Fruit fly (Drosophila melanogaster) whole organism, embryonic: ENCODE results near the gene CG32137.
A peak's percentile ranks its signal among the peaks of the same experiment; 100 is the strongest.

Source experiments
- Asciz ChIP-seq: fragments of 200-800 bp; sonication (Bioruptor generic); optimal IDR thresholded peaks from 2 replicates; lab custom pipeline; 2017; ENCODE audit warnings: missing biosample characterization, mild to moderate bottlenecking, missing genetic modification characterization, missing genetic modification reagents
- CG10959 ChIP-seq: fragments of 200-800 bp; sonication (Bioruptor generic); IDR thresholded peaks from 2 replicates; pipeline ENCODE4 v1.3.6; 2022; ENCODE audit warnings: missing biosample characterization, missing genetic modification characterization
- CG11085 ChIP-seq: fragments of 200-800 bp; sonication (Bioruptor generic); IDR thresholded peaks from 2 replicates; pipeline ENCODE4 v1.3.6; 2022; ENCODE audit warnings: missing biosample characterization, missing genetic modification characterization
- CG11247 ChIP-seq: fragments of 200-800 bp; sonication (Bioruptor generic); IDR thresholded peaks from 2 replicates; pipeline ENCODE4 v1.3.6; 2022; ENCODE audit warnings: missing biosample characterization, missing genetic modification characterization
- CG11456 ChIP-seq: fragments of 200-800 bp; sonication (Bioruptor generic); IDR thresholded peaks from 3 replicates; pipeline ENCODE4 v1.3.6; 2022; ENCODE audit warnings: missing biosample characterization, missing genetic modification characterization
- CG13894 ChIP-seq: fragments of 200-800 bp; sonication (Bioruptor generic); optimal IDR thresholded peaks from 3 replicates; lab custom pipeline; 2018; ENCODE audit warnings: missing biosample characterization, mild to moderate bottlenecking, missing genetic modification characterization, moderate library complexity
- CG15601 ChIP-seq: fragments of 200-800 bp; sonication (Bioruptor generic); optimal IDR thresholded peaks from 3 replicates; lab custom pipeline; 2019; ENCODE audit warnings: missing biosample characterization, mild to moderate bottlenecking, missing genetic modification characterization, moderate library complexity
- CG1603 ChIP-seq: fragments of 200-800 bp; sonication (Bioruptor generic); optimal IDR thresholded peaks from 2 replicates; lab custom pipeline; 2019; ENCODE audit warnings: missing biosample characterization, mild to moderate bottlenecking, missing genetic modification characterization, moderate library complexity
- CG1647 ChIP-seq: fragments of 200-800 bp; sonication (Bioruptor generic); optimal IDR thresholded peaks from 3 replicates; lab custom pipeline; 2016; ENCODE audit warnings: missing biosample characterization, missing genetic modification characterization
- CG18262 ChIP-seq: fragments of 200-800 bp; optimal IDR thresholded peaks from 3 replicates; lab custom pipeline; 2019; ENCODE audit warnings: missing biosample characterization, mild to moderate bottlenecking, missing genetic modification characterization, moderate library complexity
- CG31224 ChIP-seq: fragments of 200-800 bp; sonication (Bioruptor generic); IDR thresholded peaks from 2 replicates; pipeline ENCODE4 v1.3.6; 2022; ENCODE audit warnings: missing biosample characterization, missing genetic modification characterization
- CG3163 ChIP-seq: fragments of 200-800 bp; sonication (Bioruptor generic); optimal IDR thresholded peaks from 3 replicates; lab custom pipeline; 2016; ENCODE audit warnings: missing biosample characterization, missing genetic modification characterization
- CG34224 ChIP-seq: fragments of 200-800 bp; sonication (Bioruptor generic); IDR thresholded peaks from 3 replicates; pipeline ENCODE4 v1.3.6; 2022; ENCODE audit warnings: missing biosample characterization, missing genetic modification characterization; ENCODE audit not compliant: partially characterized antibody
- CG3847 ChIP-seq: fragments of 200-800 bp; sonication (Bioruptor generic); IDR thresholded peaks from 2 replicates; pipeline ENCODE4 v1.3.6; 2022; ENCODE audit warnings: missing biosample characterization, missing genetic modification characterization
- CG6683 ChIP-seq: fragments of 200-800 bp; sonication (Bioruptor generic); optimal IDR thresholded peaks from 2 replicates; lab custom pipeline; 2017; ENCODE audit warnings: missing biosample characterization, mild to moderate bottlenecking, missing genetic modification characterization, missing genetic modification reagents
- CG8478 ChIP-seq: fragments of >200 bp; optimal IDR thresholded peaks from 2 replicates; lab custom pipeline; 2018
- CG9609 ChIP-seq: fragments of 200-800 bp; sonication (Bioruptor generic); optimal IDR thresholded peaks from 3 replicates; lab custom pipeline; 2016; ENCODE audit warnings: missing biosample characterization, missing genetic modification characterization
- CG9727 ChIP-seq: fragments of 200-800 bp; sonication (Bioruptor generic); optimal IDR thresholded peaks from 3 replicates; lab custom pipeline; 2017; ENCODE audit warnings: missing biosample characterization, mild to moderate bottlenecking, missing genetic modification characterization
- CG9932 ChIP-seq: fragments of 200-800 bp; sonication (Bioruptor generic); IDR thresholded peaks from 2 replicates; pipeline ENCODE4 v1.3.6; 2022; ENCODE audit warnings: missing biosample characterization, missing genetic modification characterization
- Camta ChIP-seq: fragments of 200-800 bp; sonication (Bioruptor generic); optimal IDR thresholded peaks from 2 replicates; lab custom pipeline; 2016; ENCODE audit warnings: missing biosample characterization, missing genetic modification characterization
- Chrac-16 ChIP-seq: fragments of 200-800 bp; sonication (Bioruptor generic); optimal IDR thresholded peaks from 3 replicates; lab custom pipeline; 2016; ENCODE audit warnings: missing biosample characterization, missing genetic modification characterization
- Dp ChIP-seq: fragments of 200-800 bp; sonication (Bioruptor generic); optimal IDR thresholded peaks from 2 replicates; lab custom pipeline; 2018; ENCODE audit warnings: missing biosample characterization, mild to moderate bottlenecking, missing genetic modification characterization, moderate library complexity
- Eip74EF ChIP-seq, 2 experiments: fragments of 200-800 bp in 1 of 2; fragments of >200 bp in 1 of 2; sonication (Bioruptor generic) in 1 of 2; optimal IDR thresholded peaks; 2 replicates each; lab custom pipeline; 2017 to 2019; ENCODE audit warnings: missing biosample characterization in 2 of 2, missing genetic modification characterization in 2 of 2, mild to moderate bottlenecking in 1 of 2, moderate library complexity in 1 of 2
- Gug ChIP-seq: fragments of 200-800 bp; sonication (Bioruptor generic); IDR thresholded peaks from 4 replicates; pipeline ENCODE4 v1.3.6; 2022; ENCODE audit warnings: missing biosample characterization, missing genetic modification characterization
- Hmx ChIP-seq: fragments of 200-800 bp; sonication (Bioruptor generic); optimal IDR thresholded peaks from 2 replicates; lab custom pipeline; 2016; ENCODE audit warnings: missing biosample characterization, missing genetic modification characterization
- Hr78 ChIP-seq, 2 experiments: fragments of 200-800 bp in 1 of 2; fragments of >200 bp in 1 of 2; sonication (Bioruptor generic) in 1 of 2; optimal IDR thresholded peaks; 2 replicates each; lab custom pipeline; 2017 to 2019; ENCODE audit warnings: missing biosample characterization in 2 of 2, missing genetic modification characterization in 2 of 2, mild to moderate bottlenecking in 1 of 2, moderate library complexity in 1 of 2
- Scr ChIP-seq: fragments of 200-800 bp; sonication (Bioruptor generic); IDR thresholded peaks from 2 replicates; pipeline ENCODE4 v1.3.6; 2022; ENCODE audit warnings: missing biosample characterization, missing genetic modification characterization; ENCODE audit not compliant: partially characterized antibody
- Ssrp ChIP-seq: fragments of 200-800 bp; sonication (Bioruptor generic); optimal IDR thresholded peaks from 2 replicates; lab custom pipeline; 2018; ENCODE audit warnings: missing biosample characterization, mild to moderate bottlenecking, missing genetic modification characterization, moderate library complexity
- Xrp1 ChIP-seq: fragments of 200-800 bp; sonication (Bioruptor generic); IDR thresholded peaks from 2 replicates; pipeline ENCODE4 v1.3.6; 2022; ENCODE audit warnings: missing biosample characterization, missing genetic modification characterization
- YL-1 ChIP-seq: fragments of 200-800 bp; sonication (Bioruptor generic); optimal IDR thresholded peaks from 3 replicates; lab custom pipeline; 2017; ENCODE audit warnings: missing biosample characterization, mild to moderate bottlenecking, missing genetic modification characterization
- ap ChIP-seq: fragments of 200-800 bp; sonication (Bioruptor generic); IDR thresholded peaks from 2 replicates; pipeline ENCODE4 v1.3.6; 2022; ENCODE audit warnings: missing biosample characterization, missing genetic modification characterization
- cas ChIP-seq: fragments of 200-800 bp; sonication (Bioruptor generic); IDR thresholded peaks from 2 replicates; pipeline ENCODE4 v1.3.6; 2022; ENCODE audit warnings: missing biosample characterization, missing genetic modification characterization
- chif ChIP-seq, 2 experiments: fragments of 200-800 bp; sonication (Bioruptor generic); optimal IDR thresholded peaks; 3 replicates each; lab custom pipeline; 2016; ENCODE audit warnings: missing biosample characterization in 2 of 2, missing genetic modification characterization in 2 of 2
- crol ChIP-seq: fragments of 200-800 bp; sonication (Bioruptor generic); IDR thresholded peaks from 2 replicates; pipeline ENCODE4 v1.3.6; 2022; ENCODE audit warnings: missing biosample characterization, missing genetic modification characterization
- dpn ChIP-seq, 2 experiments: fragments of 200-800 bp; sonication (Bioruptor generic); optimal IDR thresholded peaks; 3 replicates each; lab custom pipeline; 2016; ENCODE audit warnings: missing biosample characterization in 2 of 2, missing genetic modification characterization in 2 of 2
- eyg ChIP-seq: fragments of 200-800 bp; sonication (Bioruptor generic); optimal IDR thresholded peaks from 3 replicates; lab custom pipeline; 2016; ENCODE audit warnings: missing biosample characterization, missing genetic modification characterization
- gcm2 ChIP-seq: fragments of 200-800 bp; sonication (Bioruptor generic); optimal IDR thresholded peaks from 2 replicates; lab custom pipeline; 2016; ENCODE audit warnings: missing biosample characterization, missing genetic modification characterization
- gem ChIP-seq: fragments of 200-800 bp; sonication (Bioruptor generic); optimal IDR thresholded peaks from 2 replicates; lab custom pipeline; 2019; ENCODE audit warnings: missing biosample characterization, mild to moderate bottlenecking, missing genetic modification characterization, moderate library complexity
- hth ChIP-seq: fragments of >200 bp; optimal IDR thresholded peaks from 2 replicates; lab custom pipeline; 2017; ENCODE audit warnings: inconsistent platforms
- oc ChIP-seq: fragments of 200-800 bp; sonication (Bioruptor generic); optimal IDR thresholded peaks from 2 replicates; lab custom pipeline; 2018; ENCODE audit warnings: missing biosample characterization, mild to moderate bottlenecking, missing genetic modification characterization, moderate library complexity
- phol ChIP-seq: fragments of 200-800 bp; sonication (Bioruptor generic); optimal IDR thresholded peaks from 3 replicates; lab custom pipeline; 2018; ENCODE audit warnings: missing biosample characterization, mild to moderate bottlenecking, missing genetic modification characterization, moderate library complexity
- salm ChIP-seq: fragments of 200-800 bp; sonication (Bioruptor generic); optimal IDR thresholded peaks from 2 replicates; lab custom pipeline; 2018; ENCODE audit warnings: missing biosample characterization, mild to moderate bottlenecking, missing genetic modification characterization
- sens ChIP-seq: fragments of 200-800 bp; sonication (Bioruptor generic); peaks from one replicate; lab custom pipeline; 2016; ENCODE audit warnings: missing biosample characterization, missing genetic modification characterization
- seq ChIP-seq: fragments of 200-800 bp; sonication (Bioruptor generic); IDR thresholded peaks from 2 replicates; pipeline ENCODE4 v1.3.6; 2022; ENCODE audit warnings: missing biosample characterization, missing genetic modification characterization
- stc ChIP-seq: fragments of 200-800 bp; sonication (Bioruptor generic); IDR thresholded peaks from 2 replicates; pipeline ENCODE4 v1.3.6; 2022; ENCODE audit warnings: missing biosample characterization, missing genetic modification characterization
- stwl ChIP-seq: fragments of 200-800 bp; sonication (Bioruptor generic); optimal IDR thresholded peaks from 3 replicates; lab custom pipeline; 2018; ENCODE audit warnings: missing biosample characterization, mild to moderate bottlenecking, missing genetic modification characterization, moderate library complexity
- toy ChIP-seq: fragments of 200-800 bp; sonication (Bioruptor generic); IDR thresholded peaks from 2 replicates; pipeline ENCODE4 v1.3.6; 2022; ENCODE audit warnings: missing biosample characterization, missing genetic modification characterization
- vnd ChIP-seq: fragments of 200-800 bp; sonication (Bioruptor generic); IDR thresholded peaks from 3 replicates; pipeline ENCODE4 v1.3.6; 2022; ENCODE audit warnings: missing biosample characterization, missing genetic modification characterization; ENCODE audit not compliant: partially characterized antibody
- zen ChIP-seq: fragments of 200-800 bp; sonication (Bioruptor generic); optimal IDR thresholded peaks from 3 replicates; lab custom pipeline; 2018; ENCODE audit warnings: missing biosample characterization, mild to moderate bottlenecking, missing genetic modification characterization, moderate library complexity

Gene CG32137

DNA sequence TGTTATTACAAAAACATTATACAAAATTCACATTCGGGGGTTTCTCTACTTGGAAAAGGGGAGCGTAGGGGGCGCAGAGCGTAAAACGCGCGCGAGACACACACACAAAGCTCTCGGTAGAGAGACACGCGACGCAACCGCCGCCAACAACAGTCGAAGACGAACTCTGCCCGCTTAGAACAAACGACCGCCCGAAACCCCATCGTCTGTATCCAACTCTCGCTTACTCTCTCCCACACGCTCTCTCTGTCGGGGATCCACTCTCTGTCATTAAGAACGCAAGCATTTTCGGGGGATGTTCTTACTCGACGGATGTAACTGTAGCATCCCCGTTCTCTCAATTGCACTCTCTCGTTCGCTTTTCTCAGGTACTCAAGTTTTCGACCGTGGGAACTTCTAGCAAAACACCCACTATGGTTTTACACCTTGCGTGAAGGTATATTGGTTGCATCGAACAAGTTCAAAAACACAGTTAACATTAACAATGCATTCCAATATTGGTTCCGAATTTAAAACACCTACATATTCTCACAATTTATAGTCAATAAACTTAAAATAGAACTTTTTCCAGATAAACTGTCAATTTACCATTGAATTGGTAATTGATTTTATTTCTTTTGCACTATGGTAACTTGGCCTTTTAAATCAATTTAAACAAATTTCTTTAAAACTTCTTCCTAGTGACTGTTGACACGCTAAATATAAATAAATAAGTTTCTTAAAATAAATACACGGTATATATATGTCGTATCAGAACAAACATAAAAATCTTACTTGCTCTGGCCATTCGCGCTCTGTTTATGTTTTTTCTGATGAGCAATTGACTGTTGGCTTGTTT, 19.0 kb upstream of the CG32137 start (continued):
- TF ChIP-seq Asciz (GFP tag; lab: Kevin White, UChicago) (peak; percentile 88), CG11247 (GFP tag; lab: Robert Waterston, UW) (peak; percentile 53), Camta (GFP tag; lab: Kevin White, UChicago) (peak; percentile 92), ap (peak; percentile 71), CG9609 (GFP tag; lab: Kevin White, UChicago) (peak; percentile 90), CG18262 (tag; lab: Kevin White, UChicago) (peak; percentile 98), CG15601 (tag; lab: Kevin White, UChicago) (peak; percentile 90), cas (GFP tag; lab: Robert Waterston, UW) (no peak), CG1603 (tag; lab: Kevin White, UChicago) (peak; percentile 85), CG11085 (GFP tag; lab: Robert Waterston, UW) (peak; percentile 62), CG31224 (peak; percentile 75), Hr78 (GFP tag; optimal IDR thresholded peaks at IDR 0.05; lab: Kevin White, UChicago) (peak in 1 of 2 experiments; percentile 84), Hmx (GFP tag; lab: Kevin White, UChicago) (peak; percentile 75), CG10959 (peak; percentile 38; the same call in 1 of the 2 replicates), stwl (tag; lab: Kevin White, UChicago) (peak; percentile 20), seq (GFP tag; lab: Robert Waterston, UW) (peak; percentile 74), CG8478 (lab: Kevin White, UChicago) (no peak), zen (peak; percentile 86), Dp (GFP tag; lab: Kevin White, UChicago) (no peak), CG34224 (GFP tag; lab: Robert Waterston, UW) (peak; percentile 68; the same call in 2 of the 3 replicates), gem (tag; lab: Kevin White, UChicago) (peak; percentile 97), phol (tag; lab: Kevin White, UChicago) (peak; percentile 96), YL-1 (peak; percentile 70), CG1647 (GFP tag; lab: Kevin White, UChicago) (peak; percentile 60), Chrac-16 (GFP tag; lab: Kevin White, UChicago) (peak; percentile 90), crol (peak; percentile 91), Gug (peak; percentile 81), Xrp1 (GFP tag; lab: Robert Waterston, UW) (peak; percentile 89), oc (tag; lab: Kevin White, UChicago) (peak; percentile 50), Ssrp (tag; lab: Kevin White, UChicago) (peak; percentile 94), stc (peak; percentile 55; the same call in 1 of the 2 replicates), CG3163 (GFP tag; lab: Kevin White, UChicago) (peak; percentile 75), dpn (GFP tag; optimal IDR thresholded peaks at IDR 0.05; lab: Kevin White, UChicago) (peak; percentile 90 to 92), CG9727 (GFP tag; lab: Kevin White, UChicago) (peak; percentile 96), toy (GFP tag; lab: Robert Waterston, UW) (peak; percentile 65), hth (no peak), salm (peak; percentile 66), sens (peak; percentile 99), CG3847 (GFP tag; lab: Robert Waterston, UW) (peak; percentile 80), eyg (GFP tag; lab: Kevin White, UChicago) (peak; percentile 67), CG13894 (peak; percentile 67), chif (GFP tag; optimal IDR thresholded peaks at IDR 0.05; lab: Kevin White, UChicago) (peak; percentile 89 to 92), CG6683 (peak; percentile 82), CG9932 (peak; percentile 87), vnd (no peak), Eip74EF (GFP tag; optimal IDR thresholded peaks at IDR 0.05; lab: Kevin White, UChicago) (peak in 1 of 2 experiments; percentile 24), Scr (GFP tag; lab: Robert Waterston, UW) (no peak), CG11456 (peak; percentile 80), gcm2 (GFP tag; lab: Kevin White, UChicago) (peak; percentile 87)
